Worm (Caenorhabditis elegans) whole organism, young adult: ENCODE measurements around the gene F22F7.12.

Source experiments
- B0261.1 ChIP-seq: sonication (generic microtip); optimal IDR thresholded peaks from 2 replicates; lab custom pipeline; 2016; ENCODE audit warnings: mild to moderate bottlenecking, missing genetic modification characterization, moderate library complexity, missing compliant biosample characterization
- B0336.3 ChIP-seq: fragments of 200-800 bp; sonication (Bioruptor generic); IDR thresholded peaks from 2 replicates; pipeline ENCODE4 v1.3.6; 2022; ENCODE audit warnings: missing genetic modification characterization, missing compliant biosample characterization
- C06A6.2 ChIP-seq: fragments of 200-800 bp; sonication (Bioruptor generic); conservative IDR thresholded peaks from 2 replicates; pipeline ENCODE4 v1.3.6; 2022; ENCODE audit warnings: missing genetic modification characterization, missing compliant biosample characterization
- C17E4.6 ChIP-seq: fragments of 200-800 bp; sonication (Bioruptor generic); IDR thresholded peaks from 2 replicates; pipeline ENCODE4 v1.3.6; 2022; ENCODE audit warnings: missing genetic modification reagents, missing genetic modification characterization, missing compliant biosample characterization
- F33H1.4 ChIP-seq: fragments of 200-800 bp; sonication (Bioruptor generic); IDR thresholded peaks from 2 replicates; pipeline ENCODE4 v1.3.6; 2022; ENCODE audit warnings: missing genetic modification reagents, missing genetic modification characterization, missing compliant biosample characterization
- Y95B8A.8 ChIP-seq: fragments of 200-800 bp; sonication (Bioruptor generic); IDR thresholded peaks from 2 replicates; pipeline ENCODE4 v1.3.6; 2022; ENCODE audit warnings: missing genetic modification reagents, missing genetic modification characterization, missing compliant biosample characterization
- ama-1 ChIP-seq, 3 experiments: fragments of 150-350 bp in 1 of 3; sonication (generic microtip) in 2 of 3; optimal IDR thresholded peaks; 2 replicates each; lab custom pipeline; 2014 to 2018; ENCODE audit warnings: missing biosample characterization in 2 of 3, missing genetic modification characterization in 2 of 3, missing genetic modification reagents in 2 of 3
- aptf-3 ChIP-seq: fragments of 200-800 bp; sonication (Bioruptor generic); IDR thresholded peaks from 2 replicates; pipeline ENCODE4 v1.3.6; 2022; ENCODE audit warnings: missing genetic modification characterization, missing compliant biosample characterization
- athp-1 ChIP-seq: sonication (generic microtip); optimal IDR thresholded peaks from 2 replicates; lab custom pipeline; 2017; ENCODE audit warnings: mild to moderate bottlenecking, missing genetic modification characterization, missing compliant biosample characterization
- attf-5 ChIP-seq: fragments of 200-800 bp; sonication (Bioruptor generic); optimal IDR thresholded peaks from 2 replicates; lab custom pipeline; 2018; ENCODE audit warnings: mild to moderate bottlenecking, missing genetic modification characterization, missing compliant biosample characterization
- ccch-3 ChIP-seq: fragments of 200-800 bp; sonication (Bioruptor generic); optimal IDR thresholded peaks from 2 replicates; lab custom pipeline; 2018; ENCODE audit warnings: mild to moderate bottlenecking, missing genetic modification characterization, missing compliant biosample characterization
- cebp-1 ChIP-seq, 2 experiments: fragments of 200-800 bp in 1 of 2; sonication (Bioruptor generic) in 1 of 2; sonication (generic microtip) in 1 of 2; IDR thresholded peaks in 1 of 2; optimal IDR thresholded peaks in 1 of 2; 2 replicates each; pipeline versions ENCODE4 v1.3.6 to Lab custom; 2017 to 2022; ENCODE audit warnings: missing compliant biosample characterization in 2 of 2, missing genetic modification characterization in 2 of 2, mild to moderate bottlenecking in 1 of 2, missing genetic modification reagents in 1 of 2, moderate library complexity in 1 of 2
- ceh-100 ChIP-seq: fragments of 200-800 bp; sonication (Bioruptor generic); IDR thresholded peaks from 2 replicates; pipeline ENCODE4 v1.3.6; 2022; ENCODE audit warnings: missing genetic modification reagents, missing genetic modification characterization, missing compliant biosample characterization
- dpff-1 ChIP-seq: sonication (generic microtip); optimal IDR thresholded peaks from 2 replicates; lab custom pipeline; 2017; ENCODE audit warnings: mild to moderate bottlenecking, missing genetic modification characterization, missing compliant biosample characterization
- efl-1 ChIP-seq: fragments of 150-350 bp; optimal IDR thresholded peaks from 2 replicates; lab custom pipeline; 2014; ENCODE audit warnings: missing biosample characterization, missing genetic modification reagents, missing genetic modification characterization
- egrh-3 ChIP-seq: fragments of 200-800 bp; sonication (Bioruptor generic); IDR thresholded peaks from 2 replicates; pipeline ENCODE4 v1.3.6; 2022; ENCODE audit warnings: missing genetic modification reagents, missing genetic modification characterization, missing compliant biosample characterization
- ets-4 ChIP-seq: fragments of 200-800 bp; sonication (Bioruptor generic); optimal IDR thresholded peaks from 2 replicates; lab custom pipeline; 2018; ENCODE audit warnings: mild to moderate bottlenecking, missing genetic modification characterization, missing compliant biosample characterization
- gei-17 ChIP-seq: fragments of 200-800 bp; sonication (Bioruptor generic); optimal IDR thresholded peaks from 2 replicates; lab custom pipeline; 2018; ENCODE audit warnings: mild to moderate bottlenecking, missing genetic modification characterization, missing compliant biosample characterization
- him-1 ChIP-seq: sonication (generic microtip); optimal IDR thresholded peaks from 2 replicates; lab custom pipeline; 2016; ENCODE audit warnings: missing genotype, missing genetic modification reagents, missing genetic modification characterization, missing compliant biosample characterization
- hmg-1.2 ChIP-seq: fragments of 200-800 bp; sonication (Bioruptor generic); IDR thresholded peaks from 2 replicates; pipeline ENCODE4 v1.3.6; 2022; ENCODE audit warnings: missing genetic modification reagents, missing genetic modification characterization, missing compliant biosample characterization
- hmg-20 ChIP-seq: fragments of 200-800 bp; sonication (Bioruptor generic); IDR thresholded peaks from 2 replicates; pipeline ENCODE4 v1.3.6; 2022; ENCODE audit warnings: missing genetic modification reagents, missing genetic modification characterization, missing compliant biosample characterization
- lag-1 ChIP-seq: fragments of 200-800 bp; sonication (Bioruptor generic); IDR thresholded peaks from 2 replicates; pipeline ENCODE4 v1.3.6; 2022; ENCODE audit warnings: missing genetic modification reagents, missing genetic modification characterization, missing compliant biosample characterization
- let-526 ChIP-seq: fragments of 200-800 bp; sonication (Bioruptor generic); IDR thresholded peaks from 2 replicates; pipeline ENCODE4 v1.3.6; 2022; ENCODE audit warnings: missing genetic modification reagents, missing genetic modification characterization, missing compliant biosample characterization
- lin-40 ChIP-seq: sonication (generic microtip); optimal IDR thresholded peaks from 2 replicates; lab custom pipeline; 2016; ENCODE audit warnings: missing genetic modification characterization, mild to moderate bottlenecking, missing compliant biosample characterization, missing genotype, missing genetic modification reagents
- lsl-1 ChIP-seq: fragments of 200-800 bp; sonication (Bioruptor generic); optimal IDR thresholded peaks from 2 replicates; lab custom pipeline; 2018; ENCODE audit warnings: mild to moderate bottlenecking, missing genetic modification characterization, moderate library complexity, missing compliant biosample characterization
- madf-3 ChIP-seq: fragments of 200-800 bp; sonication (Bioruptor generic); IDR thresholded peaks from 2 replicates; pipeline ENCODE4 v1.3.6; 2022; ENCODE audit warnings: missing genetic modification reagents, missing genetic modification characterization, missing compliant biosample characterization
- madf-6 ChIP-seq: fragments of 200-800 bp; sonication (Bioruptor generic); IDR thresholded peaks from 2 replicates; pipeline ENCODE4 v1.3.6; 2022; ENCODE audit warnings: missing genetic modification reagents, missing genetic modification characterization, missing compliant biosample characterization
- madf-8 ChIP-seq: fragments of 200-800 bp; sonication (Bioruptor generic); conservative IDR thresholded peaks from 2 replicates; pipeline ENCODE4 v1.3.6; 2022; ENCODE audit warnings: missing genetic modification reagents, missing genetic modification characterization, missing compliant biosample characterization
- nfya-1 ChIP-seq: sonication (generic microtip); optimal IDR thresholded peaks from 2 replicates; lab custom pipeline; 2017; ENCODE audit warnings: antibody characterized with exemption, missing compliant biosample characterization, missing genetic modification characterization, borderline replicate concordance; ENCODE audit not compliant: insufficient read depth
- nfyb-1 ChIP-seq: fragments of 200-800 bp; sonication (Bioruptor generic); IDR thresholded peaks from 2 replicates; pipeline ENCODE4 v1.3.6; 2022; ENCODE audit warnings: missing genetic modification reagents, missing genetic modification characterization, missing compliant biosample characterization
- nhr-80 ChIP-seq: sonication (generic microtip); optimal IDR thresholded peaks from 2 replicates; lab custom pipeline; 2016; ENCODE audit warnings: missing genetic modification characterization, missing compliant biosample characterization
- pbrm-1 ChIP-seq: fragments of 200-800 bp; sonication (Bioruptor generic); IDR thresholded peaks from 2 replicates; pipeline ENCODE4 v1.3.6; 2022; ENCODE audit warnings: missing genetic modification reagents, missing genetic modification characterization, missing compliant biosample characterization
- rcor-1 ChIP-seq: fragments of 200-800 bp; sonication (Bioruptor generic); IDR thresholded peaks from 2 replicates; pipeline ENCODE4 v1.3.6; 2022; ENCODE audit warnings: missing genetic modification reagents, missing genetic modification characterization, missing compliant biosample characterization
- tbp1 ChIP-seq: fragments of 200-800 bp; sonication (Bioruptor generic); optimal IDR thresholded peaks from 2 replicates; lab custom pipeline; 2018; ENCODE audit warnings: mild to moderate bottlenecking, missing genetic modification characterization, missing compliant biosample characterization
- tbx-9 ChIP-seq: sonication (generic microtip); optimal IDR thresholded peaks from 2 replicates; lab custom pipeline; 2016; ENCODE audit warnings: borderline replicate concordance, missing genetic modification characterization, inconsistent platforms, missing compliant biosample characterization
- zim-3 ChIP-seq: sonication (generic microtip); optimal IDR thresholded peaks from 2 replicates; lab custom pipeline; 2017; ENCODE audit warnings: mild to moderate bottlenecking, missing genetic modification characterization, moderate library complexity, missing compliant biosample characterization
- ztf-26 ChIP-seq: sonication (generic microtip); optimal IDR thresholded peaks from 2 replicates; lab custom pipeline; 2017; ENCODE audit warnings: missing genetic modification characterization, missing compliant biosample characterization
- ztf-28 ChIP-seq: fragments of 200-800 bp; sonication (Bioruptor generic); IDR thresholded peaks from 2 replicates; pipeline ENCODE4 v1.3.6; 2022; ENCODE audit warnings: missing genetic modification reagents, missing genetic modification characterization, missing compliant biosample characterization

Gene F22F7.12

ce11 chrV:2175242-2175641, 30.9 kb upstream of the F22F7.12 start, which contains the start of gene C45H4.18:
C45H4.18 (plus strand) TSS chrV:2175542.
- TF ChIP-seq nhr-80 (no peak), aptf-3 (GFP tag; lab: Robert Waterston, UW) (no peak), tbx-9 (no peak), Y95B8A.8 (GFP tag; lab: Robert Waterston, UW) (no peak), zim-3 (no peak), let-526 (GFP tag; lab: Robert Waterston, UW) (no peak)

- TF ChIP-seq lin-40 (tag; lab: Kevin White, UChicago) (no peak), nhr-80 (no peak), ztf-26 (tag; lab: Kevin White, UChicago) (no peak), cebp-1 (GFP tag; IDR thresholded peaks at IDR 0.05; lab: Robert Waterston, UW) (no peak), cebp-1 (tag; optimal IDR thresholded peaks at IDR 0.05; lab: Kevin White, UChicago) (no peak), egrh-3 (GFP tag; lab: Robert Waterston, UW) (no peak), ccch-3 (GFP tag; lab: Kevin White, UChicago) (no peak), him-1 (tag; lab: Kevin White, UChicago) (no peak), C17E4.6 (GFP tag; lab: Robert Waterston, UW) (no peak), ztf-28 (GFP tag; lab: Robert Waterston, UW) (no peak), let-526 (GFP tag; lab: Robert Waterston, UW) (no peak), athp-1 (tag; lab: Kevin White, UChicago) (no peak), C06A6.2 (GFP tag; lab: Robert Waterston, UW) (no peak), ceh-100 (GFP tag; lab: Robert Waterston, UW) (no peak), hmg-20 (GFP tag; lab: Robert Waterston, UW) (no peak), F33H1.4 (no peak), madf-3 (no peak), tbp1 (GFP tag; lab: Kevin White, UChicago) (no peak), lsl-1 (GFP tag; lab: Kevin White, UChicago) (no peak)
Measured at ce11 chrV:2174465-2174864, 30.2 kb upstream of the F22F7.12 start.

- TF ChIP-seq nfyb-1 (GFP tag; lab: Robert Waterston, UW) (no peak), B0336.3 (GFP tag; lab: Robert Waterston, UW) (no peak), ets-4 (no peak), gei-17 (GFP tag; lab: Kevin White, UChicago) (no peak), pbrm-1 (GFP tag; lab: Robert Waterston, UW) (no peak), ama-1 (optimal IDR thresholded peaks at IDR 0.05; lab: Kevin White, UChicago) (no peak), ama-1 (GFP tag; optimal IDR thresholded peaks at IDR 0.05; lab: Kevin White, UChicago) (no peak), rcor-1 (no peak), dpff-1 (tag; lab: Kevin White, UChicago) (no peak)
Measured at ce11 chrV:2166679-2167078, 22.4 kb upstream of the F22F7.12 start, which contains the start of gene srbc-19. srbc-19 (minus strand) TSS chrV:2166779.

ce11 chrV:2163735-2164134, 19.4 kb upstream of the F22F7.12 start, which contains the start of gene str-255:
str-255 (minus strand) TSS chrV:2163835.
- TF ChIP-seq zim-3, result no peak

ce11 chrV:2159331-2159730, 15.0 kb upstream of the F22F7.12 start, which contains the start of gene C45H4.14:
C45H4.14 (minus strand) TSS chrV:2159431.
- TF ChIP-seq B0261.1 (tag; lab: Kevin White, UChicago) (no peak), hmg-1.2 (GFP tag; lab: Robert Waterston, UW) (no peak), efl-1 (peak; percentile 45), egrh-3 (GFP tag; lab: Robert Waterston, UW) (no peak), attf-5 (no peak), nfya-1 (tag; lab: Kevin White, UChicago) (no peak), lag-1 (GFP tag; lab: Robert Waterston, UW) (no peak), madf-8 (GFP tag; lab: Robert Waterston, UW) (0 out of 2 replicates have a peak, but pooled peaks have one; percentile 9), B0336.3 (GFP tag; lab: Robert Waterston, UW) (no peak), madf-6 (GFP tag; lab: Robert Waterston, UW) (no peak)
- TF ChIP-seq, all 124 proteins: peak for 2
